Worm (Caenorhabditis elegans): ENCODE results near the gene C26B2.7.

ce11 chrIV:8043722-8044121 is 27.6 kb downstream of the C26B2.7 start:
- TF ChIP-seq unc-86 (tag; optimal IDR thresholded peaks at IDR 0.05), result no peak
- TF ChIP-seq K09A11.1 (tag; optimal IDR thresholded peaks at IDR 0.05; ENCODE audit: insufficient read depth), result no peak
- TF ChIP-seq sdc-2 (tag; optimal IDR thresholded peaks at IDR 0.05), result no peak

All from whole organism, late embryonic.